Fruit fly (Drosophila melanogaster) whole organism, prepupa: Measurements from ENCODE around the gene frc.

Experiments
- Blimp-1 ChIP-seq: fragments of 200-800 bp; sonication (Bioruptor generic); optimal IDR thresholded peaks from 3 replicates; lab custom pipeline; 2017; ENCODE audit warnings: missing biosample characterization, missing genetic modification characterization, mild to moderate bottlenecking, moderate library complexity, missing genetic modification reagents
- CG10631 ChIP-seq: fragments of 200-800 bp; sonication (Bioruptor generic); optimal IDR thresholded peaks from 2 replicates; lab custom pipeline; 2016; ENCODE audit warnings: missing biosample characterization, missing genetic modification characterization
- CG10669 ChIP-seq: fragments of 200-800 bp; sonication (Bioruptor generic); optimal IDR thresholded peaks from 3 replicates; lab custom pipeline; 2018; ENCODE audit warnings: missing biosample characterization, mild to moderate bottlenecking, missing genetic modification characterization, moderate library complexity
- CG15336 ChIP-seq: fragments of 200-800 bp; sonication (Bioruptor generic); IDR thresholded peaks from 2 replicates; pipeline ENCODE4 v1.3.6; 2022; ENCODE audit warnings: missing biosample characterization, missing genetic modification characterization
- CG3032 ChIP-seq: fragments of 200-800 bp; optimal IDR thresholded peaks from 2 replicates; lab custom pipeline; 2019; ENCODE audit warnings: missing biosample characterization, mild to moderate bottlenecking, missing genetic modification characterization, moderate library complexity
- CG31627 ChIP-seq: fragments of 200-800 bp; sonication (Bioruptor generic); optimal IDR thresholded peaks from 3 replicates; lab custom pipeline; 2016; ENCODE audit warnings: missing biosample characterization, missing genetic modification characterization
- CG32006 ChIP-seq: fragments of 200-800 bp; sonication (Bioruptor generic); optimal IDR thresholded peaks from 3 replicates; lab custom pipeline; 2017; ENCODE audit warnings: missing biosample characterization, mild to moderate bottlenecking, missing genetic modification characterization
- CG34406 ChIP-seq: fragments of 200-800 bp; sonication (Bioruptor generic); optimal IDR thresholded peaks from 3 replicates; lab custom pipeline; 2016; ENCODE audit warnings: missing biosample characterization, missing genetic modification characterization
- CG4318 ChIP-seq: fragments of 200-800 bp; sonication (Bioruptor generic); optimal IDR thresholded peaks from 3 replicates; lab custom pipeline; 2017; ENCODE audit warnings: missing biosample characterization, mild to moderate bottlenecking, missing genetic modification characterization
- CG6163 ChIP-seq: fragments of 200-800 bp; sonication (Bioruptor generic); IDR thresholded peaks from 3 replicates; pipeline ENCODE4 v1.3.6; 2022; ENCODE audit warnings: missing biosample characterization, missing genetic modification characterization
- CG6276 ChIP-seq: fragments of 200-800 bp; sonication (Bioruptor generic); optimal IDR thresholded peaks from 2 replicates; lab custom pipeline; 2017; ENCODE audit warnings: missing biosample characterization, mild to moderate bottlenecking, missing genetic modification characterization
- CG6792 ChIP-seq: fragments of 200-800 bp; sonication (Bioruptor generic); optimal IDR thresholded peaks from 3 replicates; lab custom pipeline; 2016; ENCODE audit warnings: missing biosample characterization, missing genetic modification characterization
- CG6808 ChIP-seq: fragments of 200-800 bp; sonication (Bioruptor generic); optimal IDR thresholded peaks from 3 replicates; lab custom pipeline; 2017; ENCODE audit warnings: missing biosample characterization, missing genetic modification characterization, mild to moderate bottlenecking, moderate library complexity, missing genetic modification reagents
- CG6854 ChIP-seq: fragments of 200-800 bp; sonication (Bioruptor generic); optimal IDR thresholded peaks from 2 replicates; lab custom pipeline; 2017; ENCODE audit warnings: missing biosample characterization, mild to moderate bottlenecking, missing genetic modification characterization
- CG7368 ChIP-seq: fragments of 200-800 bp; sonication (Bioruptor generic); optimal IDR thresholded peaks from 3 replicates; lab custom pipeline; 2016; ENCODE audit warnings: missing biosample characterization, missing genetic modification characterization
- CG8119 ChIP-seq: fragments of 200-800 bp; sonication (Bioruptor generic); IDR thresholded peaks from 3 replicates; pipeline ENCODE4 v1.3.6; 2022; ENCODE audit warnings: missing biosample characterization, missing genetic modification characterization
- CG8319 ChIP-seq: fragments of 200-800 bp; sonication (Bioruptor generic); optimal IDR thresholded peaks from 3 replicates; lab custom pipeline; 2016; ENCODE audit warnings: missing biosample characterization, missing genetic modification characterization
- Eip93F ChIP-seq: fragments of 200-800 bp; sonication (Bioruptor generic); optimal IDR thresholded peaks from 2 replicates; lab custom pipeline; 2016; ENCODE audit warnings: missing biosample characterization, mild to moderate bottlenecking, missing genetic modification characterization
- Ets21C ChIP-seq: fragments of 200-800 bp; sonication (Bioruptor generic); optimal IDR thresholded peaks from 3 replicates; lab custom pipeline; 2016; ENCODE audit warnings: missing biosample characterization, missing genetic modification characterization
- Ets96B ChIP-seq: fragments of 200-800 bp; optimal IDR thresholded peaks from 2 replicates; lab custom pipeline; 2019; ENCODE audit warnings: missing biosample characterization, mild to moderate bottlenecking, missing genetic modification characterization, moderate library complexity
- Hr38 ChIP-seq: sonication (Bioruptor generic); optimal IDR thresholded peaks from 2 replicates; lab custom pipeline; 2016; ENCODE audit warnings: missing biosample characterization, missing genetic modification characterization
- Met ChIP-seq: fragments of 200-800 bp; sonication (Bioruptor generic); optimal IDR thresholded peaks from 3 replicates; lab custom pipeline; 2016; ENCODE audit warnings: missing biosample characterization, missing genetic modification characterization
- Smox ChIP-seq: fragments of 200-800 bp; sonication (Bioruptor generic); optimal IDR thresholded peaks from 3 replicates; lab custom pipeline; 2016; ENCODE audit warnings: missing biosample characterization, missing genetic modification characterization
- dac ChIP-seq: fragments of 200-800 bp; sonication (Bioruptor generic); optimal IDR thresholded peaks from 2 replicates; lab custom pipeline; 2017; ENCODE audit warnings: missing biosample characterization, mild to moderate bottlenecking, missing genetic modification characterization
- dsx ChIP-seq: fragments of 200-800 bp; optimal IDR thresholded peaks from 3 replicates; lab custom pipeline; 2019; ENCODE audit warnings: missing biosample characterization, mild to moderate bottlenecking, missing genetic modification characterization, moderate library complexity; ENCODE audit not compliant: poor library complexity, severe bottlenecking
- eg ChIP-seq: fragments of 200-800 bp; sonication (Bioruptor generic); IDR thresholded peaks from 3 replicates; pipeline ENCODE4 v1.3.6; 2022; ENCODE audit warnings: missing biosample characterization, missing genetic modification characterization
- fd59A ChIP-seq: fragments of 200-800 bp; sonication (Bioruptor generic); optimal IDR thresholded peaks from 2 replicates; lab custom pipeline; 2017; ENCODE audit warnings: missing biosample characterization, mild to moderate bottlenecking, missing genetic modification characterization, missing genetic modification reagents
- fd85E ChIP-seq: fragments of 200-800 bp; sonication (Bioruptor generic); optimal IDR thresholded peaks from 3 replicates; lab custom pipeline; 2016; ENCODE audit warnings: missing biosample characterization, missing genetic modification characterization
- lz ChIP-seq: fragments of 200-800 bp; sonication (Bioruptor generic); optimal IDR thresholded peaks from 3 replicates; lab custom pipeline; 2016; ENCODE audit warnings: missing biosample characterization, missing genetic modification characterization
- net ChIP-seq: fragments of 200-800 bp; sonication (Bioruptor generic); optimal IDR thresholded peaks from 3 replicates; lab custom pipeline; 2016; ENCODE audit warnings: missing biosample characterization, missing genetic modification characterization
- pdm3 ChIP-seq: fragments of 200-800 bp; sonication (Bioruptor generic); optimal IDR thresholded peaks from 3 replicates; lab custom pipeline; 2016; ENCODE audit warnings: missing biosample characterization, missing genetic modification characterization
- salr ChIP-seq, 2 experiments: fragments of 200-800 bp; sonication (Bioruptor generic); optimal IDR thresholded peaks; 3 replicates each; lab custom pipeline; 2016 to 2018; ENCODE audit warnings: missing biosample characterization in 2 of 2, missing genetic modification characterization in 2 of 2, mild to moderate bottlenecking in 1 of 2
- spab ChIP-seq: fragments of 200-800 bp; sonication (Bioruptor generic); optimal IDR thresholded peaks from 2 replicates; lab custom pipeline; 2017; ENCODE audit warnings: missing biosample characterization, mild to moderate bottlenecking, missing genetic modification characterization, missing genetic modification reagents
- ss ChIP-seq, 2 experiments: fragments of 200-800 bp; sonication (Bioruptor generic); optimal IDR thresholded peaks; 2 replicates in 1 of 2; 3 replicates in 1 of 2; lab custom pipeline; 2017 to 2018; ENCODE audit warnings: mild to moderate bottlenecking in 2 of 2, missing biosample characterization in 2 of 2, missing genetic modification characterization in 2 of 2, moderate library complexity in 1 of 2
- svp ChIP-seq: fragments of 200-800 bp; sonication (Bioruptor generic); peaks from one replicate; lab custom pipeline; 2016; ENCODE audit warnings: missing biosample characterization, missing genetic modification characterization

Gene frc

DNA sequence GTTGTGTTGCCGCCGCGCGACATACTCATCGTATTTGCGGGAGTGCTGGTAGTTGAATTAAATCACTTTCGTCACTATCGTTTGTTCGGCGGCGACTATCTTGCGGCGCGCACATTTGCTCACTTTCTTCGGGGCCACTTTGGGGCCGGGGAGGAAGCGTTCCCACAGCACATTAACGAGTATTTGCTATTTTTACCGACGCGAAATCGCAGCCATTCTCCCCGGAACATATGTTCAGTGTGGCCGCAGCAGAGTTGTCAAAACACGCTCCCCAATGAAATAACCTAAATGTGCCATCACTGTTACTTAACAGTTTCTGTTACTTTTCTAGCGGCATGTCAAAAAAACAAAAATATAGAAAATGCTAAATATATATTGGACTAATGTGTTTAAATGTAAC lies at the start of gene frc:
TSS of gene frc (minus strand) at position 244 of the 400 bp plus-strand sequence.
- TF ChIP-seq CG31627 (GFP tag; lab: Kevin White, UChicago) (no peak), lz (GFP tag; lab: Kevin White, UChicago) (no peak), CG8119 (GFP tag; lab: Robert Waterston, UW) (0 out of 3 replicates have a peak, but pooled peaks have one; percentile 16), CG8319 (GFP tag; lab: Kevin White, UChicago) (no peak), CG4318 (GFP tag; lab: Kevin White, UChicago) (no peak), CG15336 (GFP tag; lab: Robert Waterston, UW) (0 out of 2 replicates have a peak, but pooled peaks have one; percentile 24), CG6808 (GFP tag; lab: Kevin White, UChicago) (no peak), CG6163 (GFP tag; lab: Robert Waterston, UW) (no peak), CG10631 (GFP tag; lab: Kevin White, UChicago) (no peak), ss (GFP tag; optimal IDR thresholded peaks at IDR 0.05; lab: Kevin White, UChicago) (peak in 1 of 2 experiments; percentile 21), fd59A (GFP tag; lab: Kevin White, UChicago) (no peak), Eip93F (GFP tag; lab: Kevin White, UChicago) (no peak), CG34406 (GFP tag; lab: Kevin White, UChicago) (no peak), Ets96B (tag; lab: Kevin White, UChicago) (no peak), fd85E (no peak), eg (GFP tag; lab: Robert Waterston, UW) (0 out of 3 replicates have a peak, but pooled peaks have one; percentile 13), CG6792 (no peak), CG7368 (GFP tag; lab: Kevin White, UChicago) (no peak), dsx (peak; percentile 16), dac (GFP tag; lab: Kevin White, UChicago) (no peak), Blimp-1 (GFP tag; lab: Kevin White, UChicago) (no peak)

DNA sequence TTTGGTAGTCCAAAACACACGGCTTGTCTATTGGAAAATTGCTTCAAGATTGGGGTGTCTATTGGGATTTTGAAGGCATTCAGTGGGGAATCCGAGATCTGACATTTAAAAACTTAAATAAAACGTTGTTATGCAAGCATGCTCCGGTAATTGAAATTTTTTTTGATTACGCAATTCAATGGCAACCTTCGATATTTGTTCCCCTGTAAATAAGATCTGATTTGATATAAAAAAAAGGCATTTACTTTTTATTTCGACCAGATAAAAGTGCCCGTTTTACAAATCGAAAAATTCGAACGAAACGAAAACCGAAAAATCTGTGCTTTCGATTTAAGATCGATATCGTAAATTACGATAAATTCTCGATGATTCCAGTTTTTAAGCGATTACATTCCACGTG lies 45.8 kb upstream of the frc start, which contains the start of the genes CG13733 and qjt:
TSS of gene CG13733 (minus strand) at position 101 of the 400 bp plus-strand sequence.
TSS of gene qjt (plus strand) at position 271 of the 400 bp plus-strand sequence.
- TF ChIP-seq spab (GFP tag; lab: Kevin White, UChicago) = no peak
- TF ChIP-seq net (GFP tag; lab: Kevin White, UChicago) = no peak
- TF ChIP-seq CG6792 = no peak
- TF ChIP-seq CG32006 = no peak
- TF ChIP-seq fd85E = no peak
- no peak for TF ChIP-seq fd59A (GFP tag; lab: Kevin White, UChicago)
- TF ChIP-seq Smox (GFP tag; lab: Kevin White, UChicago) = no peak
- TF ChIP-seq CG3032 = no peak
- TF ChIP-seq Ets21C (GFP tag; lab: Kevin White, UChicago) = no peak
- no peak for TF ChIP-seq CG10669 (GFP tag; lab: Kevin White, UChicago)
- TF ChIP-seq salr (GFP tag; optimal IDR thresholded peaks at IDR 0.05; lab: Kevin White, UChicago) = no peak
- no peak for TF ChIP-seq eg (GFP tag; lab: Robert Waterston, UW)

DNA sequence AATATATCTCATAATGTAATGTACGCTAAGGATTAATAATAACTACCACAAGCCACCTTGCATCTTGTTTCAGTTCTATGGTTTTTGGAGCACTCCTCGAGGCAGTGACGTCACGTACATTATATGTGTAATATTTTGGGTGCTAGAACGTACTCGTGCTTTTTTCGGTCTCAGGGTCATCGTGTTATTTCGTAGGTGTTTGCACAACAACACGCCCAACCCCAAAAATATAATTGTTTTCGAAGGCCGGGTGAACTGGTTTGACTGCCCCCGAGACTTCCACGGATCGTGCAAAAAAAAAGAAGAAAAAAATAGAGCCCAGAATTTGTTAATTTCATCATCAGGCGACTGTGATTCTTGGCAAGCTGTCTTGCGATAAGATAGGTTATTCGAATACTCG lies 43.5 kb upstream of the frc start:
- TF ChIP-seq fd85E (no peak), fd59A (GFP tag; lab: Kevin White, UChicago) (no peak), svp (GFP tag; lab: Kevin White, UChicago) (no peak), CG6163 (GFP tag; lab: Robert Waterston, UW) (no peak), Hr38 (GFP tag; lab: Kevin White, UChicago) (no peak), dac (GFP tag; lab: Kevin White, UChicago) (no peak), CG6276 (GFP tag; lab: Kevin White, UChicago) (no peak), CG10669 (GFP tag; lab: Kevin White, UChicago) (no peak), pdm3 (GFP tag; lab: Kevin White, UChicago) (no peak), Met (no peak), Ets21C (GFP tag; lab: Kevin White, UChicago) (no peak), CG6854 (GFP tag; lab: Kevin White, UChicago) (no peak), CG34406 (GFP tag; lab: Kevin White, UChicago) (no peak), CG6792 (no peak), CG8319 (GFP tag; lab: Kevin White, UChicago) (no peak)
